Fruit fly (Drosophila melanogaster) whole organism, adult: ENCODE results near the gene miple1.

Source experiments
- CG14711 ChIP-seq: fragments of 200-800 bp; sonication (Bioruptor generic); optimal IDR thresholded peaks from 2 replicates; lab custom pipeline; 2018; ENCODE audit warnings: missing biosample characterization, mild to moderate bottlenecking, missing genetic modification characterization, moderate library complexity
- CG1620 ChIP-seq: fragments of 200-800 bp; sonication (Bioruptor generic); optimal IDR thresholded peaks from 2 replicates; lab custom pipeline; 2016; ENCODE audit warnings: missing biosample characterization, missing genetic modification characterization
- CG33017 ChIP-seq: fragments of 200-800 bp; sonication (Bioruptor generic); optimal IDR thresholded peaks from 2 replicates; lab custom pipeline; 2018; ENCODE audit warnings: missing biosample characterization, mild to moderate bottlenecking, missing genetic modification characterization, moderate library complexity
- CG5204 ChIP-seq: fragments of 200-800 bp; sonication (Bioruptor generic); optimal IDR thresholded peaks from 2 replicates; lab custom pipeline; 2016; ENCODE audit warnings: missing biosample characterization, missing genetic modification characterization
- CG7045 ChIP-seq: fragments of 200-800 bp; sonication (Bioruptor generic); optimal IDR thresholded peaks from 2 replicates; lab custom pipeline; 2017; ENCODE audit warnings: missing biosample characterization, mild to moderate bottlenecking, missing genetic modification characterization
- CG7101 ChIP-seq: fragments of 200-800 bp; sonication (Bioruptor generic); optimal IDR thresholded peaks from 2 replicates; lab custom pipeline; 2018; ENCODE audit warnings: missing biosample characterization, mild to moderate bottlenecking, missing genetic modification characterization, moderate library complexity
- Clk ChIP-seq: fragments of 200-800 bp; sonication (Bioruptor generic); optimal IDR thresholded peaks from 2 replicates; lab custom pipeline; 2017; ENCODE audit warnings: missing biosample characterization, missing genetic modification characterization
- Mnt ChIP-seq: fragments of 200-800 bp; sonication (Bioruptor generic); optimal IDR thresholded peaks from 2 replicates; lab custom pipeline; 2016; ENCODE audit warnings: missing biosample characterization, mild to moderate bottlenecking, missing genetic modification characterization
- bab1 ChIP-seq: fragments of 200-800 bp; sonication (Bioruptor generic); optimal IDR thresholded peaks from 3 replicates; lab custom pipeline; 2019; ENCODE audit warnings: missing biosample characterization, mild to moderate bottlenecking, missing genetic modification characterization, moderate library complexity
- cnc ChIP-seq, 2 experiments: fragments of >200 bp; optimal IDR thresholded peaks; 2 replicates each; lab custom pipeline; 2017
- kay ChIP-seq: fragments of 200-800 bp; sonication (Bioruptor generic); peaks from one replicate; lab custom pipeline; 2016; ENCODE audit warnings: missing biosample characterization, missing genetic modification characterization, borderline replicate concordance
- pad ChIP-seq: fragments of 200-800 bp; sonication (Bioruptor generic); optimal IDR thresholded peaks from 3 replicates; lab custom pipeline; 2017; ENCODE audit warnings: missing biosample characterization, missing genetic modification characterization, mild to moderate bottlenecking, moderate library complexity, missing genetic modification reagents
- tj ChIP-seq: fragments of 200-800 bp; sonication (Bioruptor generic); optimal IDR thresholded peaks from 3 replicates; lab custom pipeline; 2017; ENCODE audit warnings: missing biosample characterization, mild to moderate bottlenecking, missing genetic modification characterization, moderate library complexity
- toe ChIP-seq: fragments of 200-800 bp; sonication (Bioruptor generic); optimal IDR thresholded peaks from 2 replicates; lab custom pipeline; 2016; ENCODE audit warnings: missing biosample characterization, missing genetic modification characterization

DNA sequence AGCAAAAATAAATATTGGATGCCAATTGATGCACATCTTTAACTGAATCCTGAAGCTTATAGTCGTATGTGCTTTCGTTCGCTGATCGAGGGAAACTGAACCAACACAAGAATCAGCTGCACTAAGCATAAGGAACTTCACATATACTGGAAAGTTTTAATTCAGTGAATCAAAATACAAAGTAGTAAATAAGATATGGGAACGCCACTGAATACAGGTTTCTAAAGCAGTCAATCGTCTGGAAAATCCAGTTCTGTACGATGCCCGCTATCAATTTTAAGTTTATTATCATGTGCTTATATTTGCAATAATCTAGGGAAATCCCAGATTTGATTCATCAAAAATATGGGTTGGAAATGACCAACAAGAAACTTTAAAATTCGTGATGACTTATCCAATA is 34.8 kb upstream of the miple1 start, which contains the start of gene CG34454:
- no peak for TF ChIP-seq CG7101
- no peak for TF ChIP-seq tj (GFP tag; lab: Kevin White, UChicago)
- no peak for TF ChIP-seq CG7045 (GFP tag; lab: Kevin White, UChicago)
- TF ChIP-seq CG1620 = no peak
- no peak for TF ChIP-seq Clk (GFP tag; lab: Kevin White, UChicago)
- no peak for TF ChIP-seq bab1 (GFP tag; lab: Kevin White, UChicago)
- TF ChIP-seq CG33017 (tag; lab: Kevin White, UChicago) = no peak
- no peak for TF ChIP-seq kay (GFP tag; lab: Kevin White, UChicago)
- no peak for TF ChIP-seq CG14711
- no peak for TF ChIP-seq cnc (optimal IDR thresholded peaks at IDR 0.05; lab: Kevin White, UChicago)
- TF ChIP-seq Mnt (GFP tag; lab: Kevin White, UChicago) = no peak
- TF ChIP-seq toe (GFP tag; lab: Kevin White, UChicago) = no peak
- no peak for TF ChIP-seq pad
- TF ChIP-seq CG5204 (GFP tag; lab: Kevin White, UChicago) = no peak
